Worm (Caenorhabditis elegans): Measurements from ENCODE around the gene srsx-30.

The srsx-30 gene

DNA sequence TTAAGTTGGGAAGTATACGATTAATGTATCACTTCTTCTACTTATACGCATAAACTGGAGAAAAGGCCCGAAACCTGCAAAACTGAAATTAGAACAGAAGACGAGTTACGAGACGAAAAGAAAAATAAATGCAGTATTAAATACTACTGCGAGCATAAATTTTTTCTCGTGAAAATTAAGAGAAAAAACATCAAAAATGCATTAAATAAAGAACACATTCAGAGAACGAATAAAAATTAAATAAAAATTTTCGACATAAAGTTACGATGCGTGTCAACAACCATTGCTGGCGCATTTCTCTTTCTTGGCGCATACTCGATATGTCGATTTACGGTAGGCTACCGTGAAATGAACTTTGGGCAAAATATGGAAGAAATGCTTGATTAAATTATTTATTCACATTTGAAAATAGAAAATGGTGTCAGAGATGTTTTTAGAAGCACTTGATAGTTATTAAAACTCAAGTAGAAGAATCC lies 46.3 kb downstream of the srsx-30 start, which contains the start of the genes ZK856.19 and ZK856.11 (continued):
- TF ChIP-seq hmg-20 (GFP tag; IDR thresholded peaks at IDR 0.05) (no peak), lsl-1 (GFP tag; optimal IDR thresholded peaks at IDR 0.05) (peak; percentile 31), cebp-1 (GFP tag; IDR thresholded peaks at IDR 0.05) (no peak), cebp-1 (tag; optimal IDR thresholded peaks at IDR 0.05) (peak; percentile 54), attf-6 (GFP tag; IDR thresholded peaks at IDR 0.05) (no peak), rcor-1 (GFP tag; IDR thresholded peaks at IDR 0.05) (no peak), efl-1 (GFP tag; optimal IDR thresholded peaks at IDR 0.05) (no peak), madf-6 (GFP tag; IDR thresholded peaks at IDR 0.05) (peak; percentile 24; the same call in 1 of the 2 replicates), F10E7.11 (tag; optimal IDR thresholded peaks at IDR 0.05) (no peak), madf-10 (tag; optimal IDR thresholded peaks at IDR 0.05) (peak; percentile 29), ztf-28 (GFP tag; IDR thresholded peaks at IDR 0.05) (no peak), ama-1 (optimal IDR thresholded peaks at IDR 0.05) (no peak), ama-1 (GFP tag; optimal IDR thresholded peaks at IDR 0.05) (no peak), Y95B8A.8 (GFP tag; IDR thresholded peaks at IDR 0.05) (no peak), mes-4 (tag; optimal IDR thresholded peaks at IDR 0.05) (no peak), let-526 (GFP tag; IDR thresholded peaks at IDR 0.05) (no peak), Y79H2A.3 (GFP tag; conservative IDR thresholded peaks at IDR 0.05) (no peak), aptf-3 (GFP tag; IDR thresholded peaks at IDR 0.05) (no peak), sdz-38 (tag; optimal IDR thresholded peaks at IDR 0.05) (no peak), ceh-40 (GFP tag; IDR thresholded peaks at IDR 0.05) (no peak), lsy-27 (tag; optimal IDR thresholded peaks at IDR 0.05; ENCODE audit: borderline replicate concordance, insufficient read depth) (no peak), hsf-1 (GFP tag; IDR thresholded peaks at IDR 0.05) (0 out of 2 replicates have a peak, but pooled peaks have one; percentile 18), C06A6.2 (GFP tag; conservative IDR thresholded peaks at IDR 0.05) (no peak), snpc-4 (GFP tag; optimal IDR thresholded peaks at IDR 0.05) (no peak), snpc-4 (tag; optimal IDR thresholded peaks at IDR 0.05) (peak in 2 of 4 experiments; percentile 35 to 49), T07F8.4 (tag; optimal IDR thresholded peaks at IDR 0.05) (no peak), ceh-79 (tag; optimal IDR thresholded peaks at IDR 0.05) (no peak), nhr-27 (tag; optimal IDR thresholded peaks at IDR 0.05) (no peak), lin-54 (GFP tag; optimal IDR thresholded peaks at IDR 0.05) (peak; percentile 58), atf-7 (tag; optimal IDR thresholded peaks at IDR 0.05) (no peak), B0261.1 (tag; optimal IDR thresholded peaks at IDR 0.05) (no peak), ztf-26 (tag; optimal IDR thresholded peaks at IDR 0.05) (no peak), ztf-25 (GFP tag; IDR thresholded peaks at IDR 0.05) (no peak), egl-44 (GFP tag; IDR thresholded peaks at IDR 0.05) (no peak), nhr-120 (GFP tag; IDR thresholded peaks at IDR 0.05) (no peak), mxl-1 (tag; optimal IDR thresholded peaks at IDR 0.05) (no peak), pbrm-1 (GFP tag; IDR thresholded peaks at IDR 0.05) (0 out of 2 replicates have a peak, but pooled peaks have one; percentile 20), somi-1 (GFP tag; optimal IDR thresholded peaks at IDR 0.05) (no peak), ceh-58 (GFP tag; IDR thresholded peaks at IDR 0.05) (no peak), chd-7 (tag; optimal IDR thresholded peaks at IDR 0.05) (no peak), ZK185.1 (tag; optimal IDR thresholded peaks at IDR 0.05; ENCODE audit: poor library complexity, severe bottlenecking) (no peak), nhr-179 (tag; optimal IDR thresholded peaks at IDR 0.05) (no peak), zim-3 (tag; optimal IDR thresholded peaks at IDR 0.05) (no peak), lin-40 (tag; optimal IDR thresholded peaks at IDR 0.05) (peak; percentile 61), zfh-2 (GFP tag; conservative IDR thresholded peaks at IDR 0.05) (no peak), lin-35 (GFP tag; optimal IDR thresholded peaks at IDR 0.05) (peak in 1 of 3 experiments; percentile 55), F57C9.4 (tag; optimal IDR thresholded peaks at IDR 0.05) (no peak), mcd-1 (GFP tag; IDR thresholded peaks at IDR 0.05) (peak; percentile 39; the same call in 1 of the 2 replicates), F39B2.1 (GFP tag; IDR thresholded peaks at IDR 0.05) (no peak), Y56A3A.18 (GFP tag; IDR thresholded peaks at IDR 0.05) (no peak)

Measured in whole organism, young adult.